Fruit fly (Drosophila melanogaster) whole organism, prepupa: ENCODE measurements around the gene kri.
A peak's percentile ranks its signal among the peaks of the same experiment; 100 is the strongest.

Experiments used
- Blimp-1 ChIP-seq: fragments of 200-800 bp; sonication (Bioruptor generic); optimal IDR thresholded peaks from 3 replicates; lab custom pipeline; 2017; ENCODE audit warnings: missing biosample characterization, missing genetic modification characterization, mild to moderate bottlenecking, moderate library complexity, missing genetic modification reagents
- CG10631 ChIP-seq: fragments of 200-800 bp; sonication (Bioruptor generic); optimal IDR thresholded peaks from 2 replicates; lab custom pipeline; 2016; ENCODE audit warnings: missing biosample characterization, missing genetic modification characterization
- CG10669 ChIP-seq: fragments of 200-800 bp; sonication (Bioruptor generic); optimal IDR thresholded peaks from 3 replicates; lab custom pipeline; 2018; ENCODE audit warnings: missing biosample characterization, mild to moderate bottlenecking, missing genetic modification characterization, moderate library complexity
- CG11294 ChIP-seq: fragments of 200-800 bp; sonication (Bioruptor generic); IDR thresholded peaks from 2 replicates; pipeline ENCODE4 v1.3.6; 2022; ENCODE audit warnings: missing biosample characterization, missing genetic modification characterization
- CG11762 ChIP-seq: fragments of 200-800 bp; sonication (Bioruptor generic); optimal IDR thresholded peaks from 3 replicates; lab custom pipeline; 2016; ENCODE audit warnings: missing biosample characterization, missing genetic modification characterization; ENCODE audit not compliant: insufficient read depth
- CG11902 ChIP-seq: fragments of 200-800 bp; sonication (Bioruptor generic); optimal IDR thresholded peaks from 3 replicates; lab custom pipeline; 2016; ENCODE audit warnings: missing biosample characterization, missing genetic modification characterization
- CG15336 ChIP-seq: fragments of 200-800 bp; sonication (Bioruptor generic); IDR thresholded peaks from 2 replicates; pipeline ENCODE4 v1.3.6; 2022; ENCODE audit warnings: missing biosample characterization, missing genetic modification characterization
- CG1621 ChIP-seq: fragments of 200-800 bp; sonication (Bioruptor generic); optimal IDR thresholded peaks from 3 replicates; lab custom pipeline; 2018; ENCODE audit warnings: missing biosample characterization, mild to moderate bottlenecking, missing genetic modification characterization
- CG16779 ChIP-seq: fragments of 200-800 bp; sonication (Bioruptor generic); optimal IDR thresholded peaks from 3 replicates; lab custom pipeline; 2017; ENCODE audit warnings: missing biosample characterization, mild to moderate bottlenecking, missing genetic modification characterization
- CG3032 ChIP-seq: fragments of 200-800 bp; optimal IDR thresholded peaks from 2 replicates; lab custom pipeline; 2019; ENCODE audit warnings: missing biosample characterization, mild to moderate bottlenecking, missing genetic modification characterization, moderate library complexity
- CG32006 ChIP-seq: fragments of 200-800 bp; sonication (Bioruptor generic); optimal IDR thresholded peaks from 3 replicates; lab custom pipeline; 2017; ENCODE audit warnings: missing biosample characterization, mild to moderate bottlenecking, missing genetic modification characterization
- CG34406 ChIP-seq: fragments of 200-800 bp; sonication (Bioruptor generic); optimal IDR thresholded peaks from 3 replicates; lab custom pipeline; 2016; ENCODE audit warnings: missing biosample characterization, missing genetic modification characterization
- CG3919 ChIP-seq: fragments of 200-800 bp; sonication (Bioruptor generic); optimal IDR thresholded peaks from 3 replicates; lab custom pipeline; 2016; ENCODE audit warnings: missing biosample characterization, missing genetic modification characterization
- CG4318 ChIP-seq: fragments of 200-800 bp; sonication (Bioruptor generic); optimal IDR thresholded peaks from 3 replicates; lab custom pipeline; 2017; ENCODE audit warnings: missing biosample characterization, mild to moderate bottlenecking, missing genetic modification characterization
- CG6163 ChIP-seq: fragments of 200-800 bp; sonication (Bioruptor generic); IDR thresholded peaks from 3 replicates; pipeline ENCODE4 v1.3.6; 2022; ENCODE audit warnings: missing biosample characterization, missing genetic modification characterization
- CG6276 ChIP-seq: fragments of 200-800 bp; sonication (Bioruptor generic); optimal IDR thresholded peaks from 2 replicates; lab custom pipeline; 2017; ENCODE audit warnings: missing biosample characterization, mild to moderate bottlenecking, missing genetic modification characterization
- CG6792 ChIP-seq: fragments of 200-800 bp; sonication (Bioruptor generic); optimal IDR thresholded peaks from 3 replicates; lab custom pipeline; 2016; ENCODE audit warnings: missing biosample characterization, missing genetic modification characterization
- CG6808 ChIP-seq: fragments of 200-800 bp; sonication (Bioruptor generic); optimal IDR thresholded peaks from 3 replicates; lab custom pipeline; 2017; ENCODE audit warnings: missing biosample characterization, missing genetic modification characterization, mild to moderate bottlenecking, moderate library complexity, missing genetic modification reagents
- CG6854 ChIP-seq: fragments of 200-800 bp; sonication (Bioruptor generic); optimal IDR thresholded peaks from 2 replicates; lab custom pipeline; 2017; ENCODE audit warnings: missing biosample characterization, mild to moderate bottlenecking, missing genetic modification characterization
- CG7368 ChIP-seq: fragments of 200-800 bp; sonication (Bioruptor generic); optimal IDR thresholded peaks from 3 replicates; lab custom pipeline; 2016; ENCODE audit warnings: missing biosample characterization, missing genetic modification characterization
- CG8319 ChIP-seq: fragments of 200-800 bp; sonication (Bioruptor generic); optimal IDR thresholded peaks from 3 replicates; lab custom pipeline; 2016; ENCODE audit warnings: missing biosample characterization, missing genetic modification characterization
- CG8632 ChIP-seq: fragments of 200-800 bp; sonication (Bioruptor generic); optimal IDR thresholded peaks from 3 replicates; lab custom pipeline; 2016; ENCODE audit warnings: missing biosample characterization, missing genetic modification characterization
- CG9139 ChIP-seq: fragments of 200-800 bp; sonication (Bioruptor generic); optimal IDR thresholded peaks from 3 replicates; lab custom pipeline; 2017; ENCODE audit warnings: missing biosample characterization, mild to moderate bottlenecking, missing genetic modification characterization
- Eip75B ChIP-seq: fragments of 200-800 bp; sonication (Bioruptor generic); optimal IDR thresholded peaks from 3 replicates; lab custom pipeline; 2016; ENCODE audit warnings: missing biosample characterization, missing genetic modification characterization
- Eip78C ChIP-seq: fragments of 200-800 bp; sonication (Bioruptor generic); peaks from one replicate; lab custom pipeline; 2016; ENCODE audit warnings: missing biosample characterization, missing genetic modification characterization
- Eip93F ChIP-seq: fragments of 200-800 bp; sonication (Bioruptor generic); optimal IDR thresholded peaks from 2 replicates; lab custom pipeline; 2016; ENCODE audit warnings: missing biosample characterization, mild to moderate bottlenecking, missing genetic modification characterization
- Ets21C ChIP-seq: fragments of 200-800 bp; sonication (Bioruptor generic); optimal IDR thresholded peaks from 3 replicates; lab custom pipeline; 2016; ENCODE audit warnings: missing biosample characterization, missing genetic modification characterization
- Ets96B ChIP-seq: fragments of 200-800 bp; optimal IDR thresholded peaks from 2 replicates; lab custom pipeline; 2019; ENCODE audit warnings: missing biosample characterization, mild to moderate bottlenecking, missing genetic modification characterization, moderate library complexity
- Hr39 ChIP-seq: fragments of 200-800 bp; sonication (Bioruptor generic); optimal IDR thresholded peaks from 2 replicates; lab custom pipeline; 2016; ENCODE audit warnings: missing biosample characterization, missing genetic modification characterization
- Lpt ChIP-seq: fragments of 200-800 bp; sonication (Bioruptor generic); optimal IDR thresholded peaks from 3 replicates; lab custom pipeline; 2016; ENCODE audit warnings: missing biosample characterization, missing genetic modification characterization
- Met ChIP-seq: fragments of 200-800 bp; sonication (Bioruptor generic); optimal IDR thresholded peaks from 3 replicates; lab custom pipeline; 2016; ENCODE audit warnings: missing biosample characterization, missing genetic modification characterization
- OdsH ChIP-seq: fragments of 200-800 bp; sonication (Bioruptor generic); optimal IDR thresholded peaks from 3 replicates; lab custom pipeline; 2016; ENCODE audit warnings: missing biosample characterization, missing genetic modification characterization
- Smox ChIP-seq: fragments of 200-800 bp; sonication (Bioruptor generic); optimal IDR thresholded peaks from 3 replicates; lab custom pipeline; 2016; ENCODE audit warnings: missing biosample characterization, missing genetic modification characterization
- Sox102F ChIP-seq: fragments of 200-800 bp; sonication (Bioruptor generic); optimal IDR thresholded peaks from 2 replicates; lab custom pipeline; 2016; ENCODE audit warnings: missing biosample characterization, mild to moderate bottlenecking, missing genetic modification characterization
- Sox14 ChIP-seq: fragments of 200-800 bp; sonication (Bioruptor generic); optimal IDR thresholded peaks from 3 replicates; lab custom pipeline; 2016; ENCODE audit warnings: missing biosample characterization, missing genetic modification characterization
- Sox15 ChIP-seq: fragments of 200-800 bp; sonication (Bioruptor generic); optimal IDR thresholded peaks from 3 replicates; lab custom pipeline; 2016; ENCODE audit warnings: missing biosample characterization, missing genetic modification characterization
- dac ChIP-seq: fragments of 200-800 bp; sonication (Bioruptor generic); optimal IDR thresholded peaks from 2 replicates; lab custom pipeline; 2017; ENCODE audit warnings: missing biosample characterization, mild to moderate bottlenecking, missing genetic modification characterization
- dsx ChIP-seq: fragments of 200-800 bp; optimal IDR thresholded peaks from 3 replicates; lab custom pipeline; 2019; ENCODE audit warnings: missing biosample characterization, mild to moderate bottlenecking, missing genetic modification characterization, moderate library complexity; ENCODE audit not compliant: poor library complexity, severe bottlenecking
- eg ChIP-seq: fragments of 200-800 bp; sonication (Bioruptor generic); IDR thresholded peaks from 3 replicates; pipeline ENCODE4 v1.3.6; 2022; ENCODE audit warnings: missing biosample characterization, missing genetic modification characterization
- esn ChIP-seq: fragments of 200-800 bp; sonication (Bioruptor generic); optimal IDR thresholded peaks from 2 replicates; lab custom pipeline; 2016; ENCODE audit warnings: missing biosample characterization, mild to moderate bottlenecking, missing genetic modification characterization, moderate library complexity
- fd59A ChIP-seq: fragments of 200-800 bp; sonication (Bioruptor generic); optimal IDR thresholded peaks from 2 replicates; lab custom pipeline; 2017; ENCODE audit warnings: missing biosample characterization, mild to moderate bottlenecking, missing genetic modification characterization, missing genetic modification reagents
- fd85E ChIP-seq: fragments of 200-800 bp; sonication (Bioruptor generic); optimal IDR thresholded peaks from 3 replicates; lab custom pipeline; 2016; ENCODE audit warnings: missing biosample characterization, missing genetic modification characterization
- fkh ChIP-seq: fragments of 200-800 bp; sonication (Bioruptor generic); optimal IDR thresholded peaks from 3 replicates; lab custom pipeline; 2017; ENCODE audit warnings: missing biosample characterization, mild to moderate bottlenecking, missing genetic modification characterization, moderate library complexity
- lz ChIP-seq: fragments of 200-800 bp; sonication (Bioruptor generic); optimal IDR thresholded peaks from 3 replicates; lab custom pipeline; 2016; ENCODE audit warnings: missing biosample characterization, missing genetic modification characterization
- net ChIP-seq: fragments of 200-800 bp; sonication (Bioruptor generic); optimal IDR thresholded peaks from 3 replicates; lab custom pipeline; 2016; ENCODE audit warnings: missing biosample characterization, missing genetic modification characterization
- pdm3 ChIP-seq: fragments of 200-800 bp; sonication (Bioruptor generic); optimal IDR thresholded peaks from 3 replicates; lab custom pipeline; 2016; ENCODE audit warnings: missing biosample characterization, missing genetic modification characterization
- salr ChIP-seq, 2 experiments: fragments of 200-800 bp; sonication (Bioruptor generic); optimal IDR thresholded peaks; 3 replicates each; lab custom pipeline; 2016 to 2018; ENCODE audit warnings: missing biosample characterization in 2 of 2, missing genetic modification characterization in 2 of 2, mild to moderate bottlenecking in 1 of 2
- spab ChIP-seq: fragments of 200-800 bp; sonication (Bioruptor generic); optimal IDR thresholded peaks from 2 replicates; lab custom pipeline; 2017; ENCODE audit warnings: missing biosample characterization, mild to moderate bottlenecking, missing genetic modification characterization, missing genetic modification reagents
- ss ChIP-seq, 2 experiments: fragments of 200-800 bp; sonication (Bioruptor generic); optimal IDR thresholded peaks; 2 replicates in 1 of 2; 3 replicates in 1 of 2; lab custom pipeline; 2017 to 2018; ENCODE audit warnings: mild to moderate bottlenecking in 2 of 2, missing biosample characterization in 2 of 2, missing genetic modification characterization in 2 of 2, moderate library complexity in 1 of 2
- svp ChIP-seq: fragments of 200-800 bp; sonication (Bioruptor generic); peaks from one replicate; lab custom pipeline; 2016; ENCODE audit warnings: missing biosample characterization, missing genetic modification characterization
- topi ChIP-seq: fragments of 200-800 bp; sonication (Bioruptor generic); optimal IDR thresholded peaks from 3 replicates; lab custom pipeline; 2016; ENCODE audit warnings: missing biosample characterization, missing genetic modification characterization
- vri ChIP-seq: fragments of 200-800 bp; sonication (Bioruptor generic); optimal IDR thresholded peaks from 3 replicates; lab custom pipeline; 2016; ENCODE audit warnings: missing biosample characterization, mild to moderate bottlenecking, missing genetic modification characterization

The kri gene

DNA sequence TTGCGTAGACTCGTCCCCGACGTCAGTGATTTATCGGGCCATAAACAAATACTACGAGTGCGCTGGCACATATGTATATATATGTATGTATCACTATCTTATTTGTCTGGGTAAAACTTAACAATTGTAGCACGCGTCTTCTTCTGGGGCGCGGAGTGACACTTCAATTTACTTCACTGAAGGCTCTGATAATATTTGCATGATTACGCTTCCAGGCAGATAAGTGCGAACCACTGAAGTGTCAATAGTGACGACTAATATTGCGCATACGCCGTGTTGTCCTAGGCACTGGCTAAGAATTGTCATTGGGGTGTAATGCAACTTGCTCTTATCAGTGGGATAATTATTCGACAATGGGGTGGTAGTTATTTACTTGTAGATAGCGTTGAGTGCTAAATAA is 10.7 kb downstream of the kri start:
- no peak for TF ChIP-seq Sox15 (GFP tag; lab: Kevin White, UChicago)
- no peak; the same call in 2 of the 3 replicates for TF ChIP-seq CG6163
- no peak for TF ChIP-seq Sox102F (GFP tag; lab: Kevin White, UChicago)
- TF ChIP-seq Ets96B (tag; lab: Kevin White, UChicago): no peak
- peak; percentile 23 for TF ChIP-seq fd59A (GFP tag; lab: Kevin White, UChicago)
- 0 out of 3 replicates have a peak, but pooled peaks have one; percentile 38 for TF ChIP-seq eg (GFP tag; lab: Robert Waterston, UW)
- peak; percentile 86 for TF ChIP-seq Eip78C (GFP tag; lab: Kevin White, UChicago)
- peak; percentile 21 for TF ChIP-seq CG16779 (tag; lab: Kevin White, UChicago)
- TF ChIP-seq CG6276 (GFP tag; lab: Kevin White, UChicago): peak; percentile 5
- no peak for TF ChIP-seq OdsH (GFP tag; lab: Kevin White, UChicago)
- TF ChIP-seq CG6854 (GFP tag; lab: Kevin White, UChicago): peak; percentile 7
- TF ChIP-seq CG11294 (GFP tag; lab: Robert Waterston, UW): no peak
- TF ChIP-seq CG8632: peak; percentile 29
- TF ChIP-seq CG10631 (GFP tag; lab: Kevin White, UChicago): no peak
- no peak for TF ChIP-seq Smox (GFP tag; lab: Kevin White, UChicago)
- no peak for TF ChIP-seq Blimp-1 (GFP tag; lab: Kevin White, UChicago)
- TF ChIP-seq Lpt (GFP tag; lab: Kevin White, UChicago): no peak
- peak; percentile 35 for TF ChIP-seq svp
- TF ChIP-seq CG7368 (GFP tag; lab: Kevin White, UChicago): peak; percentile 38
- peak; percentile 43 for TF ChIP-seq CG10669
- TF ChIP-seq Hr39 (GFP tag; lab: Kevin White, UChicago): no peak
- peak; percentile 39 for TF ChIP-seq spab
- TF ChIP-seq CG15336 (GFP tag; lab: Robert Waterston, UW): 0 out of 2 replicates have a peak, but pooled peaks have one; percentile 18
- TF ChIP-seq pdm3: no peak
- no peak for TF ChIP-seq fd85E
- peak; percentile 55 for TF ChIP-seq fkh (GFP tag; lab: Kevin White, UChicago)
- peak; percentile 37 for TF ChIP-seq CG6808 (GFP tag; lab: Kevin White, UChicago)
- peak; percentile 30 for TF ChIP-seq CG3919
- TF ChIP-seq Sox14 (GFP tag; lab: Kevin White, UChicago): no peak
- TF ChIP-seq Ets21C: no peak
- no peak for TF ChIP-seq CG11902 (GFP tag; lab: Kevin White, UChicago)
- peak in 1 of 2 experiments; percentile 16 for TF ChIP-seq salr (GFP tag; optimal IDR thresholded peaks at IDR 0.05; lab: Kevin White, UChicago)
- TF ChIP-seq CG6792 (GFP tag; lab: Kevin White, UChicago): peak; percentile 8
- TF ChIP-seq esn (GFP tag; lab: Kevin White, UChicago): peak; percentile 19
- no peak for TF ChIP-seq Eip93F (GFP tag; lab: Kevin White, UChicago)
- peak; percentile 3 for TF ChIP-seq CG11762 (GFP tag; lab: Kevin White, UChicago)
- TF ChIP-seq vri: peak; percentile 1
- TF ChIP-seq CG9139 (GFP tag; lab: Kevin White, UChicago): peak; percentile 29
- TF ChIP-seq CG32006 (GFP tag; lab: Kevin White, UChicago): no peak
- TF ChIP-seq CG3032 (tag; lab: Kevin White, UChicago): peak; percentile 1
- no peak for TF ChIP-seq lz
- TF ChIP-seq CG1621 (tag; lab: Kevin White, UChicago): peak; percentile 36
- TF ChIP-seq dsx (GFP tag; lab: Kevin White, UChicago): no peak
- no peak for TF ChIP-seq CG4318
- peak; percentile 4 for TF ChIP-seq topi (GFP tag; lab: Kevin White, UChicago)
- TF ChIP-seq Eip75B (GFP tag; lab: Kevin White, UChicago): no peak
- TF ChIP-seq net (GFP tag; lab: Kevin White, UChicago): peak; percentile 9
- TF ChIP-seq Met (GFP tag; lab: Kevin White, UChicago): no peak
- peak; percentile 27 for TF ChIP-seq CG34406 (GFP tag; lab: Kevin White, UChicago)
- TF ChIP-seq ss (GFP tag; optimal IDR thresholded peaks at IDR 0.05; lab: Kevin White, UChicago): peak; percentile 8 to 64
- TF ChIP-seq CG8319 (GFP tag; lab: Kevin White, UChicago): no peak
- no peak for TF ChIP-seq dac (GFP tag; lab: Kevin White, UChicago)
